Fruit fly (Drosophila melanogaster) whole organism, wandering third instar larva: Measurements from ENCODE around the gene beat-VII.

ENCODE experiments used
- CG9705 ChIP-seq: fragments of 200-800 bp; sonication (Bioruptor generic); optimal IDR thresholded peaks from 2 replicates; lab custom pipeline; 2018; ENCODE audit warnings: missing biosample characterization, mild to moderate bottlenecking, missing genetic modification characterization
- HLH106 ChIP-seq: fragments of 200-800 bp; optimal IDR thresholded peaks from 3 replicates; lab custom pipeline; 2019; ENCODE audit warnings: missing biosample characterization, mild to moderate bottlenecking, missing genetic modification characterization, moderate library complexity
- Hnf4 ChIP-seq: fragments of 200-800 bp; sonication (Bioruptor generic); optimal IDR thresholded peaks from 2 replicates; lab custom pipeline; 2016; ENCODE audit warnings: missing biosample characterization, mild to moderate bottlenecking, missing genetic modification characterization
- br ChIP-seq: fragments of 200-800 bp; sonication (Bioruptor generic); optimal IDR thresholded peaks from 2 replicates; lab custom pipeline; 2016; ENCODE audit warnings: missing biosample characterization, missing genetic modification characterization
- dmrt93B ChIP-seq: fragments of 200-800 bp; sonication (Bioruptor generic); optimal IDR thresholded peaks from 2 replicates; lab custom pipeline; 2018; ENCODE audit warnings: missing biosample characterization, mild to moderate bottlenecking, missing genetic modification characterization
- fru ChIP-seq: fragments of 200-800 bp; sonication (Bioruptor generic); optimal IDR thresholded peaks from 3 replicates; lab custom pipeline; 2016; ENCODE audit warnings: missing biosample characterization, mild to moderate bottlenecking, missing genetic modification characterization
- h ChIP-seq: fragments of 200-800 bp; sonication (Bioruptor generic); optimal IDR thresholded peaks from 3 replicates; lab custom pipeline; 2016; ENCODE audit warnings: missing biosample characterization, mild to moderate bottlenecking, missing genetic modification characterization
- psq ChIP-seq: fragments of 200-800 bp; sonication (Bioruptor generic); optimal IDR thresholded peaks from 3 replicates; lab custom pipeline; 2017; ENCODE audit warnings: missing biosample characterization, mild to moderate bottlenecking, missing genetic modification characterization, moderate library complexity
- rgr ChIP-seq: fragments of 200-800 bp; sonication (Bioruptor generic); optimal IDR thresholded peaks from 3 replicates; lab custom pipeline; 2016; ENCODE audit warnings: missing biosample characterization, mild to moderate bottlenecking, missing genetic modification characterization
- tai ChIP-seq: sonication (Bioruptor generic); optimal IDR thresholded peaks from 2 replicates; lab custom pipeline; 2016; ENCODE audit warnings: missing biosample characterization, missing genetic modification characterization
- usp ChIP-seq: fragments of >200 bp; optimal IDR thresholded peaks from 2 replicates; lab custom pipeline; 2017; ENCODE audit warnings: missing biosample characterization, missing genetic modification characterization
- woc ChIP-seq: sonication (Bioruptor generic); optimal IDR thresholded peaks from 2 replicates; lab custom pipeline; 2016; ENCODE audit warnings: missing biosample characterization, mild to moderate bottlenecking, missing genetic modification characterization

DNA sequence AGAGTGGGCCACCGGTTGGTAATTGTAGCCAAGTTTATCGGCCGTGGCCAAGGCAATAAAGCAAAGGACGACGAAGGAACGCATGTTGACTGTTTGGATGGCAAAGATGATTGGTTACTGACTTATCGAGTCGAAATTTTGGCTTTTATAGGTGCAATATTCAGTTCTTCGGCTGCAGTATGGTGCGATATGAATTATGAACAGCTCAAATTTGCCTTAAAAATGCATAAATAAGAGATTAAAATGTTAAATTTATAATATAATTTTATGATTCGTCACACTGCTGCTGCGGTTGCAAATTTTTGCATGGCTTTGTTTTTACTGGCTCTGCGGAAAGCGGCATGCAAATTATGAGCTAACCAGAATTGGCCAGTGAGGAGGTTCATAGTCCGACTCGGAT is 53.1 kb downstream of the beat-VII start, which contains the start of gene TwdlK:
- no peak for TF ChIP-seq br (GFP tag; lab: Kevin White, UChicago)
- TF ChIP-seq HLH106 = no peak
- no peak for TF ChIP-seq rgr
- no peak for TF ChIP-seq psq (GFP tag; lab: Kevin White, UChicago)
- no peak for TF ChIP-seq CG9705 (GFP tag; lab: Kevin White, UChicago)
- TF ChIP-seq fru (GFP tag; lab: Kevin White, UChicago) = no peak
- TF ChIP-seq dmrt93B (GFP tag; lab: Kevin White, UChicago) = no peak
- TF ChIP-seq h = no peak
- TF ChIP-seq woc (GFP tag; lab: Kevin White, UChicago) = no peak
- no peak for TF ChIP-seq tai (GFP tag; lab: Kevin White, UChicago)
- no peak for TF ChIP-seq Hnf4
- TF ChIP-seq usp (GFP tag; lab: Kevin White, UChicago) = no peak
